Fruit fly (Drosophila melanogaster) whole organism, pupa: Measurements from ENCODE around the gene CG13607.

Experiments used
- CG10348 ChIP-seq: fragments of 200-800 bp; sonication (Bioruptor generic); IDR thresholded peaks from 2 replicates; pipeline ENCODE4 v1.3.6; 2022; ENCODE audit warnings: missing biosample characterization, missing genetic modification characterization
- CG12605 ChIP-seq: fragments of 200-800 bp; sonication (Bioruptor generic); IDR thresholded peaks from 2 replicates; pipeline ENCODE4 v1.3.6; 2022; ENCODE audit warnings: missing biosample characterization, missing genetic modification characterization
- CG13204 ChIP-seq: fragments of 200-800 bp; sonication (Bioruptor generic); optimal IDR thresholded peaks from 2 replicates; lab custom pipeline; 2018; ENCODE audit warnings: missing biosample characterization, mild to moderate bottlenecking, missing genetic modification characterization, moderate library complexity
- CG14655 ChIP-seq: fragments of 200-800 bp; sonication (Bioruptor generic); optimal IDR thresholded peaks from 3 replicates; lab custom pipeline; 2017; ENCODE audit warnings: mild to moderate bottlenecking, missing biosample characterization, missing genetic modification reagents, missing genetic modification characterization
- CG15710 ChIP-seq: fragments of 200-800 bp; sonication (Bioruptor generic); optimal IDR thresholded peaks from 2 replicates; lab custom pipeline; 2018; ENCODE audit warnings: missing biosample characterization, mild to moderate bottlenecking, missing genetic modification characterization, moderate library complexity
- CG17806 ChIP-seq: fragments of 200-800 bp; sonication (Bioruptor generic); optimal IDR thresholded peaks from 2 replicates; lab custom pipeline; 2018; ENCODE audit warnings: missing biosample characterization, mild to moderate bottlenecking, missing genetic modification characterization, moderate library complexity
- CG32121 ChIP-seq: fragments of 200-800 bp; sonication (Bioruptor generic); IDR thresholded peaks from 2 replicates; pipeline ENCODE4 v1.3.6; 2022; ENCODE audit warnings: missing biosample characterization, missing genetic modification characterization
- CG34367 ChIP-seq: fragments of 200-800 bp; sonication (Bioruptor generic); optimal IDR thresholded peaks from 2 replicates; lab custom pipeline; 2018; ENCODE audit warnings: missing biosample characterization, mild to moderate bottlenecking, missing genetic modification characterization
- CG4496 ChIP-seq: fragments of 200-800 bp; sonication (Bioruptor generic); IDR thresholded peaks from 3 replicates; pipeline ENCODE4 v1.3.6; 2022; ENCODE audit warnings: missing biosample characterization, missing genetic modification characterization
- CG8159 ChIP-seq: fragments of 200-800 bp; sonication (Bioruptor generic); optimal IDR thresholded peaks from 3 replicates; lab custom pipeline; 2018; ENCODE audit warnings: missing biosample characterization, mild to moderate bottlenecking, missing genetic modification characterization, moderate library complexity
- CG8301 ChIP-seq: fragments of 200-800 bp; sonication (Bioruptor generic); optimal IDR thresholded peaks from 2 replicates; lab custom pipeline; 2018; ENCODE audit warnings: missing biosample characterization, mild to moderate bottlenecking, missing genetic modification characterization
- CG9948 ChIP-seq: fragments of 200-800 bp; sonication (Bioruptor generic); optimal IDR thresholded peaks from 2 replicates; lab custom pipeline; 2018; ENCODE audit warnings: missing biosample characterization, mild to moderate bottlenecking, missing genetic modification characterization, moderate library complexity
- D1 ChIP-seq: fragments of 200-800 bp; sonication (Bioruptor generic); optimal IDR thresholded peaks from 2 replicates; lab custom pipeline; 2018; ENCODE audit warnings: missing biosample characterization, mild to moderate bottlenecking, missing genetic modification characterization, moderate library complexity
- EcR ChIP-seq: fragments of 200-800 bp; sonication (Bioruptor generic); optimal IDR thresholded peaks from 3 replicates; lab custom pipeline; 2019; ENCODE audit warnings: missing biosample characterization, missing genetic modification characterization, mild to moderate bottlenecking, moderate library complexity, missing genetic modification reagents
- Ets98B ChIP-seq: fragments of 200-800 bp; sonication (Bioruptor generic); IDR thresholded peaks from 2 replicates; pipeline ENCODE4 v1.3.6; 2022; ENCODE audit warnings: missing biosample characterization, missing genetic modification characterization
- Pif1A ChIP-seq: fragments of 200-800 bp; sonication (Bioruptor generic); optimal IDR thresholded peaks from 3 replicates; lab custom pipeline; 2016; ENCODE audit warnings: missing biosample characterization, missing genetic modification characterization
- Pif1B ChIP-seq: fragments of 200-800 bp; sonication (Bioruptor generic); optimal IDR thresholded peaks from 3 replicates; lab custom pipeline; 2016; ENCODE audit warnings: missing biosample characterization, missing genetic modification characterization
- Snoo ChIP-seq: fragments of 200-800 bp; sonication (Bioruptor generic); optimal IDR thresholded peaks from 3 replicates; lab custom pipeline; 2017; ENCODE audit warnings: missing biosample characterization, mild to moderate bottlenecking, missing genetic modification characterization, inconsistent platforms
- fd96Ca ChIP-seq: fragments of 200-800 bp; sonication (Bioruptor generic); IDR thresholded peaks from 3 replicates; pipeline ENCODE4 v1.3.6; 2022; ENCODE audit warnings: missing biosample characterization, missing genetic modification characterization
- gl ChIP-seq: fragments of 200-800 bp; sonication (Bioruptor generic); optimal IDR thresholded peaks from 2 replicates; lab custom pipeline; 2018; ENCODE audit warnings: missing biosample characterization, mild to moderate bottlenecking, missing genetic modification characterization
- rn ChIP-seq: fragments of 200-800 bp; sonication (Bioruptor generic); IDR thresholded peaks from 2 replicates; pipeline ENCODE4 v1.3.6; 2022; ENCODE audit warnings: missing biosample characterization, missing genetic modification characterization

The CG13607 gene

DNA sequence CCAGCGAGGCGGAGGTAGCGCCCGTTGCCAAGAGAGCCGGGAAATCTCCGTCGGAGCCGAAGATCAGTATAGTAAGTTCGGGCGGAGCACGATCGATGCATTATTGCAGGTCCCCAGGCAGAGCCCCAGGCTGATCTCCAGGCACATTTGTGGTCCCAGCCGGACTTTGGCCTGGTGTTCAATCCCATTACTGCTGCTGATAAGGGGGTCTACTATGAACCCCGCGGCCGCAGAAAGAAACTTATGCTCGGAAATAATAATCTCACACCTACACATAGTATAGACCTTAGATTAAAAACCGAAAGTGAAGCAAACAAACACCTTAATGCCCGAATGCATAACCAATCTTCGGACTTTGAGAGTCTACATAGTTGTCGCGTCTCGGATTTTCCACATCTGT, 850 bp upstream of the CG13607 start:
- TF ChIP-seq Ets98B (GFP tag; lab: Robert Waterston, UW): no peak; the same call in 1 of the 2 replicates
- TF ChIP-seq CG14655 (GFP tag; lab: Kevin White, UChicago): no peak
- TF ChIP-seq CG34367 (tag; lab: Kevin White, UChicago): no peak
- peak; percentile 64 for TF ChIP-seq gl (tag; lab: Kevin White, UChicago)
- no peak for TF ChIP-seq CG15710
- TF ChIP-seq CG12605 (GFP tag; lab: Robert Waterston, UW): peak; percentile 55
- no peak for TF ChIP-seq CG8301 (tag; lab: Kevin White, UChicago)
- TF ChIP-seq Pif1A (GFP tag; lab: Kevin White, UChicago): no peak
- TF ChIP-seq Snoo: no peak
- no peak for TF ChIP-seq D1
- TF ChIP-seq CG9948 (tag; lab: Kevin White, UChicago): no peak
- TF ChIP-seq rn (GFP tag; lab: Robert Waterston, UW): no peak
- no peak for TF ChIP-seq CG10348 (GFP tag; lab: Robert Waterston, UW)
- peak; percentile 5; the same call in 1 of the 2 replicates for TF ChIP-seq CG32121 (GFP tag; lab: Robert Waterston, UW)
- TF ChIP-seq fd96Ca (GFP tag; lab: Robert Waterston, UW): 0 out of 3 replicates have a peak, but pooled peaks have one; percentile 6
- peak; percentile 52; the same call in 2 of the 3 replicates for TF ChIP-seq CG4496 (GFP tag; lab: Robert Waterston, UW)
- TF ChIP-seq CG13204 (GFP tag; lab: Kevin White, UChicago): peak; percentile 1

DNA sequence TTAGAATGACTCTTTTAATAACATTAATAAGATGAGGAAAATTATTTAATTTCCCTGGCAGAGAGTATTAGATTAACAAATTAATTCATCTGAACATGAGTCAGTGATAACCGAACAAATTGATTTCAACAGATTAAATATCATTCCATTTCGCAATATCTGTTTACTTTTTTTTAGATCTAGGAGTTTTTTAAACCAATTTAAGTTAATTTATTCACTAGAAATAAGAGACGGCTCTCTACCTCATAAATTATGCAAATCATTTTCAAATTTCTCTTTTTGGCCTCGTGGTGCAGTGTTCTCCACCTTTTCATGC, 3.1 kb downstream of the CG13607 start, which contains the start of gene Root:
TSS of gene Root (plus strand) at position 217 of the 316 bp plus-strand sequence.
- TF ChIP-seq gl (tag; lab: Kevin White, UChicago) (no peak), CG32121 (GFP tag; lab: Robert Waterston, UW) (no peak), fd96Ca (GFP tag; lab: Robert Waterston, UW) (no peak), Pif1A (GFP tag; lab: Kevin White, UChicago) (no peak), Ets98B (GFP tag; lab: Robert Waterston, UW) (no peak), Pif1B (GFP tag; lab: Kevin White, UChicago) (no peak), CG14655 (GFP tag; lab: Kevin White, UChicago) (no peak), EcR (GFP tag; lab: Kevin White, UChicago) (no peak), CG13204 (GFP tag; lab: Kevin White, UChicago) (no peak), CG4496 (GFP tag; lab: Robert Waterston, UW) (no peak), CG17806 (tag; lab: Kevin White, UChicago) (no peak), CG10348 (GFP tag; lab: Robert Waterston, UW) (no peak), Snoo (no peak), CG12605 (GFP tag; lab: Robert Waterston, UW) (no peak), CG34367 (tag; lab: Kevin White, UChicago) (no peak), D1 (no peak)

DNA sequence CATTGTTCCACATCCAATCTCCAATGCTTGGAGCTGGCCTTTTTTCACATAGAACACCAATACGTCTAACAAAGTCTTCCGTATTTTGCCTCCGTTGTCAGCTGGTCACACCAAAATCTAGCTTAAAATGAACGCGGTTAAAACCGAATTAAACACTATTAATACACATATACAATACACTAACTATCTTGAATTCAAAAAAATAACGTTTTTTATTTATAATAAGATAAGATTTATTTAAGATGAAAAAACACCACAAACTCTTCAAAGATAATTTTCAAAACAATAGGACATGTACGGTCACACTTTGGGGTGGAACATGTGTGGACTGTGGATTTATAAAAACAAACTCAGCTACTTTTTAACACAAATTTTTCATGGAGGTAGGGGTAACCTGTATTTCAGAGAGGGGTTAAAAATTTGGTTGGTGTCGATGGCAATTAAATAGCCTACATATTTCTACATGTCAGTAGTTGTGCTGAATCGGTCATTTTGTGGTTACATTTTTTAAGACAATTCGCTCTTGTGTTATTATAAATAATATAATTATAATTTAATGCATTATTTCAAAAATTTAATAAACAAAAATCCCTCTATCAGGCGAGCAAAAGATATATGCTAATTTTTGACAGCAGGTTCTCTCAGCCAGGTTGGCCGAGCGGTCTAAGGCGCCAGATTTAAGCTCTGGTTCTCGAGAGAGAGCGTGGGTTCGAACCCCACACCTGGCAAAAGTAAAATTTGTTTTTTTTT, 3.6 kb downstream of the CG13607 start, which contains the start of gene CG13605:
TSS of gene CG13605 (minus strand) at position 70 of the 750 bp plus-strand sequence.
- TF ChIP-seq Ets98B (GFP tag; lab: Robert Waterston, UW) (peak; percentile 82), CG17806 (tag; lab: Kevin White, UChicago) (peak; percentile 54), Pif1A (GFP tag; lab: Kevin White, UChicago) (peak; percentile 62), D1 (no peak), CG34367 (tag; lab: Kevin White, UChicago) (peak; percentile 25), CG8301 (tag; lab: Kevin White, UChicago) (peak; percentile 51), Pif1B (GFP tag; lab: Kevin White, UChicago) (peak; percentile 79), CG32121 (GFP tag; lab: Robert Waterston, UW) (peak; percentile 77), Snoo (peak; percentile 69), CG12605 (GFP tag; lab: Robert Waterston, UW) (peak; percentile 37; the same call in 1 of the 2 replicates), CG13204 (GFP tag; lab: Kevin White, UChicago) (no peak), CG4496 (GFP tag; lab: Robert Waterston, UW) (peak; percentile 86), fd96Ca (GFP tag; lab: Robert Waterston, UW) (peak; percentile 66), rn (GFP tag; lab: Robert Waterston, UW) (no peak), gl (tag; lab: Kevin White, UChicago) (no peak), CG10348 (GFP tag; lab: Robert Waterston, UW) (no peak), CG8159 (tag; lab: Kevin White, UChicago) (peak; percentile 51), EcR (GFP tag; lab: Kevin White, UChicago) (no peak), CG15710 (peak; percentile 39), CG9948 (tag; lab: Kevin White, UChicago) (peak; percentile 24), CG14655 (GFP tag; lab: Kevin White, UChicago) (peak; percentile 61)

dm6 chr3R:24108902-24109389, 7.2 kb downstream of the CG13607 start, which contains the start of the genes eIF4EHP and CG18428:
TSS of gene eIF4EHP (minus strand) at chr3R:24108960.
TSS of gene CG18428 (plus strand) at chr3R:24109336.
- TF ChIP-seq CG34367 (tag; lab: Kevin White, UChicago) (peak; percentile 99), CG4496 (GFP tag; lab: Robert Waterston, UW) (no peak), Snoo (peak; percentile 99), EcR (GFP tag; lab: Kevin White, UChicago) (peak; percentile 78), CG8159 (tag; lab: Kevin White, UChicago) (peak; percentile 100), CG17806 (tag; lab: Kevin White, UChicago) (peak; percentile 100), D1 (peak; percentile 100), fd96Ca (GFP tag; lab: Robert Waterston, UW) (0 out of 3 replicates have a peak, but pooled peaks have one; percentile 93), CG12605 (GFP tag; lab: Robert Waterston, UW) (no peak; the same call in 1 of the 2 replicates), CG14655 (GFP tag; lab: Kevin White, UChicago) (peak; percentile 100), rn (GFP tag; lab: Robert Waterston, UW) (no peak), Ets98B (GFP tag; lab: Robert Waterston, UW) (no peak), CG8301 (tag; lab: Kevin White, UChicago) (peak; percentile 100), Pif1A (GFP tag; lab: Kevin White, UChicago) (peak; percentile 97), CG10348 (GFP tag; lab: Robert Waterston, UW) (no peak), Pif1B (GFP tag; lab: Kevin White, UChicago) (peak; percentile 90), CG15710 (peak; percentile 100), gl (tag; lab: Kevin White, UChicago) (peak; percentile 94), CG32121 (GFP tag; lab: Robert Waterston, UW) (no peak), CG13204 (GFP tag; lab: Kevin White, UChicago) (peak; percentile 98), CG9948 (tag; lab: Kevin White, UChicago) (peak; percentile 100)
- TF ChIP-seq, all 21 proteins: peak for 15
